Worm (Caenorhabditis elegans) whole organism, L2 larva: Measurements from ENCODE around the gene gcy-14.

Experiments
- blmp-1 ChIP-seq: sonication (generic microtip); optimal IDR thresholded peaks from 2 replicates; lab custom pipeline; 2017; ENCODE audit warnings: missing genetic modification characterization, mild to moderate bottlenecking, missing compliant biosample characterization, antibody characterized with exemption, moderate library complexity; ENCODE audit not compliant: insufficient read depth
- ceh-16 ChIP-seq: fragments of 150-350 bp; optimal IDR thresholded peaks from 2 replicates; lab custom pipeline; 2014; ENCODE audit warnings: missing biosample characterization, missing genetic modification characterization
- nhr-129 ChIP-seq: fragments of 150-350 bp; optimal IDR thresholded peaks from 2 replicates; lab custom pipeline; 2014; ENCODE audit warnings: missing biosample characterization, missing genetic modification characterization
- nhr-21 ChIP-seq: fragments of 150-350 bp; optimal IDR thresholded peaks from 2 replicates; lab custom pipeline; 2014; ENCODE audit warnings: missing biosample characterization, missing genetic modification characterization
- nhr-77 ChIP-seq: fragments of 150-350 bp; optimal IDR thresholded peaks from 2 replicates; lab custom pipeline; 2014; ENCODE audit warnings: missing biosample characterization, missing genetic modification characterization
- snpc-4 ChIP-seq: fragments of 150-350 bp; optimal IDR thresholded peaks from 2 replicates; lab custom pipeline; 2014; ENCODE audit warnings: missing biosample characterization, missing genetic modification characterization
- unc-62 ChIP-seq: fragments of 150-350 bp; optimal IDR thresholded peaks from 2 replicates; lab custom pipeline; 2014; ENCODE audit warnings: missing biosample characterization, missing genetic modification reagents, missing genetic modification characterization
- zag-1 ChIP-seq: fragments of 150-350 bp; optimal IDR thresholded peaks from 2 replicates; lab custom pipeline; 2014; ENCODE audit warnings: missing biosample characterization, missing genetic modification characterization

ce11 chrV:14915599-14915998, 47.5 kb upstream of the gcy-14 start, which contains the start of gene H12D21.11:
- TF ChIP-seq ceh-16 (tag; lab: Kevin White, UChicago) = no peak
- TF ChIP-seq unc-62 = no peak
- no peak for TF ChIP-seq nhr-129 (tag; lab: Kevin White, UChicago)
- no peak for TF ChIP-seq snpc-4 (tag; lab: Kevin White, UChicago)
- TF ChIP-seq zag-1 (tag; lab: Kevin White, UChicago) = no peak
- TF ChIP-seq nhr-21 = no peak
- no peak for TF ChIP-seq nhr-77 (tag; lab: Kevin White, UChicago)
- no peak for TF ChIP-seq blmp-1 (tag; lab: Kevin White, UChicago)
